Worm (Caenorhabditis elegans) whole organism, L1 larva: ENCODE results near the gene R52.4.

Source experiments
- C34B4.2 ChIP-seq: sonication (generic microtip); optimal IDR thresholded peaks from 2 replicates; lab custom pipeline; 2017; ENCODE audit warnings: mild to moderate bottlenecking, missing genetic modification characterization, missing compliant biosample characterization
- blmp-1 ChIP-seq: fragments of 150-350 bp; optimal IDR thresholded peaks from 2 replicates; lab custom pipeline; 2014; ENCODE audit warnings: missing biosample characterization, missing genetic modification characterization
- ces-1 ChIP-seq: fragments of 150-350 bp; optimal IDR thresholded peaks from 2 replicates; lab custom pipeline; 2014; ENCODE audit warnings: missing biosample characterization, missing genetic modification reagents, missing genetic modification characterization
- dpl-1 ChIP-seq, 3 experiments: fragments of 150-350 bp in 2 of 3; sonication (generic microtip) in 1 of 3; optimal IDR thresholded peaks; 2 replicates each; lab custom pipeline; 2014 to 2017; ENCODE audit warnings: missing biosample characterization in 3 of 3, missing genetic modification characterization in 3 of 3, missing genetic modification reagents in 3 of 3
- efl-1 ChIP-seq, 4 experiments: fragments of 150-350 bp; optimal IDR thresholded peaks in 3 of 4; peaks in 1 of 4; 1 replicate in 1 of 4; 2 replicates in 3 of 4; lab custom pipeline; 2014; ENCODE audit warnings: missing biosample characterization in 2 of 4, missing genetic modification characterization in 2 of 4, missing genetic modification reagents in 2 of 4
- efl-3 ChIP-seq: fragments of 200-800 bp; sonication (Bioruptor generic); optimal IDR thresholded peaks from 2 replicates; lab custom pipeline; 2018; ENCODE audit warnings: mild to moderate bottlenecking, missing genetic modification characterization, missing compliant biosample characterization
- egl-13 ChIP-seq: sonication (generic microtip); optimal IDR thresholded peaks from 2 replicates; lab custom pipeline; 2016; ENCODE audit warnings: missing genotype, missing genetic modification reagents, missing genetic modification characterization, missing compliant biosample characterization
- elt-3 ChIP-seq, 6 experiments: fragments of 150-350 bp in 1 of 6; sonication (generic microtip); optimal IDR thresholded peaks; 2 replicates each; lab custom pipeline; 2017 to 2018; ENCODE audit warnings: missing biosample characterization in 6 of 6, missing genetic modification characterization in 6 of 6, inconsistent platforms in 1 of 6
- fkh-10 ChIP-seq: sonication (generic microtip); optimal IDR thresholded peaks from 2 replicates; lab custom pipeline; 2017; ENCODE audit warnings: missing biosample characterization, missing genetic modification reagents, missing genetic modification characterization
- fkh-4 ChIP-seq: sonication (generic microtip); optimal IDR thresholded peaks from 2 replicates; lab custom pipeline; 2016; ENCODE audit warnings: missing compliant biosample characterization, missing genetic modification characterization, borderline replicate concordance
- grh-1 ChIP-seq: fragments of 200-800 bp; sonication (Bioruptor generic); IDR thresholded peaks from 2 replicates; pipeline ENCODE4 v1.3.6; 2022; ENCODE audit warnings: missing genetic modification reagents, missing genetic modification characterization, missing compliant biosample characterization
- isw-1 ChIP-seq: fragments of 200-800 bp; sonication (Bioruptor generic); IDR thresholded peaks from 2 replicates; pipeline ENCODE4 v1.3.6; 2022; ENCODE audit warnings: missing genetic modification characterization, missing compliant biosample characterization
- lin-13 ChIP-seq: fragments of 150-350 bp; optimal IDR thresholded peaks from 2 replicates; lab custom pipeline; 2014; ENCODE audit warnings: missing biosample characterization, missing genetic modification reagents, missing genetic modification characterization
- lin-14 ChIP-seq: fragments of 200-800 bp; sonication (Bioruptor generic); optimal IDR thresholded peaks from 2 replicates; lab custom pipeline; 2018; ENCODE audit warnings: mild to moderate bottlenecking, missing genetic modification characterization, moderate library complexity, missing compliant biosample characterization
- lin-39 ChIP-seq: fragments of 150-350 bp; optimal IDR thresholded peaks from 2 replicates; lab custom pipeline; 2014; ENCODE audit warnings: missing biosample characterization, missing genetic modification reagents, missing genetic modification characterization
- lir-3 ChIP-seq: sonication (generic microtip); optimal IDR thresholded peaks from 2 replicates; lab custom pipeline; 2016; ENCODE audit warnings: mild to moderate bottlenecking, missing genetic modification characterization, moderate library complexity, missing compliant biosample characterization; ENCODE audit not compliant: poor library complexity
- mep-1 ChIP-seq: fragments of 150-350 bp; optimal IDR thresholded peaks from 2 replicates; lab custom pipeline; 2014; ENCODE audit warnings: missing biosample characterization, missing genetic modification characterization
- nhr-11 ChIP-seq: fragments of 150-350 bp; optimal IDR thresholded peaks from 2 replicates; lab custom pipeline; 2014; ENCODE audit warnings: missing biosample characterization, missing genetic modification characterization
- nhr-28 ChIP-seq: fragments of 150-350 bp; optimal IDR thresholded peaks from 2 replicates; lab custom pipeline; 2014; ENCODE audit warnings: missing biosample characterization, missing genetic modification characterization
- nhr-76 ChIP-seq: sonication (generic microtip); optimal IDR thresholded peaks from 2 replicates; lab custom pipeline; 2017; ENCODE audit warnings: missing biosample characterization, missing genetic modification characterization
- nhr-77 ChIP-seq: fragments of 150-350 bp; optimal IDR thresholded peaks from 2 replicates; lab custom pipeline; 2014; ENCODE audit warnings: missing biosample characterization, missing genetic modification characterization
- nhr-85 ChIP-seq: sonication (generic microtip); peaks from one replicate; lab custom pipeline; 2016; ENCODE audit warnings: missing genetic modification characterization, inconsistent platforms, missing compliant biosample characterization
- nhr-90 ChIP-seq: sonication (generic microtip); optimal IDR thresholded peaks from 2 replicates; lab custom pipeline; 2016; ENCODE audit warnings: mild to moderate bottlenecking, missing genetic modification characterization, missing compliant biosample characterization; ENCODE audit not compliant: poor library complexity
- snpc-4 ChIP-seq: fragments of 150-350 bp; optimal IDR thresholded peaks from 2 replicates; lab custom pipeline; 2014; ENCODE audit warnings: missing biosample characterization, missing genetic modification characterization
- sox-4 ChIP-seq: sonication (generic microtip); optimal IDR thresholded peaks from 2 replicates; lab custom pipeline; 2016; ENCODE audit warnings: missing genetic modification characterization, missing compliant biosample characterization
- sup-37 ChIP-seq: fragments of 200-800 bp; sonication (Bioruptor generic); optimal IDR thresholded peaks from 2 replicates; lab custom pipeline; 2018; ENCODE audit warnings: mild to moderate bottlenecking, missing genetic modification characterization, missing compliant biosample characterization
- tlp-1 ChIP-seq: fragments of 150-350 bp; optimal IDR thresholded peaks from 2 replicates; lab custom pipeline; 2014; ENCODE audit warnings: missing biosample characterization, missing genetic modification characterization
- unc-98 ChIP-seq: fragments of 200-800 bp; sonication (Bioruptor generic); IDR thresholded peaks from 2 replicates; pipeline ENCODE4 v1.3.6; 2022; ENCODE audit warnings: missing genetic modification characterization, missing compliant biosample characterization
- vab-15 ChIP-seq: sonication (generic microtip); optimal IDR thresholded peaks from 2 replicates; lab custom pipeline; 2017; ENCODE audit warnings: missing genotype, mild to moderate bottlenecking, missing genetic modification characterization, missing compliant biosample characterization
- xbp-1 ChIP-seq: sonication (generic microtip); optimal IDR thresholded peaks from 2 replicates; lab custom pipeline; 2016; ENCODE audit warnings: missing genetic modification characterization, missing compliant biosample characterization
- zip-4 ChIP-seq: fragments of 200-800 bp; sonication (Bioruptor generic); optimal IDR thresholded peaks from 2 replicates; lab custom pipeline; 2018; ENCODE audit warnings: mild to moderate bottlenecking, missing genetic modification characterization, moderate library complexity, missing compliant biosample characterization
- ztf-11 ChIP-seq, 2 experiments: sonication (generic microtip); optimal IDR thresholded peaks; 2 replicates each; lab custom pipeline; 2016 to 2017; ENCODE audit warnings: missing genetic modification characterization in 2 of 2, missing biosample characterization in 1 of 2, missing compliant biosample characterization in 1 of 2
- ztf-4 ChIP-seq: fragments of 150-350 bp; optimal IDR thresholded peaks from 2 replicates; lab custom pipeline; 2014; ENCODE audit warnings: missing biosample characterization, missing genetic modification characterization

R52.4 gene

ce11 chrII:2058985-2059384, 49.2 kb downstream of the R52.4 start, which contains the start of gene F07E5.5 (continued):
- TF ChIP-seq sox-4 (tag; lab: Kevin White, UChicago) (no peak), ztf-4 (tag; lab: Kevin White, UChicago) (no peak), egl-13 (tag; lab: Kevin White, UChicago) (no peak), lin-13 (GFP tag; lab: Kevin White, UChicago) (peak; percentile 4), xbp-1 (peak; percentile 45), dpl-1 (GFP tag; optimal IDR thresholded peaks at IDR 0.05; lab: Kevin White, UChicago) (peak; percentile 54 to 78 (median 74)), unc-98 (no peak), fkh-10 (no peak), nhr-85 (tag; lab: Kevin White, UChicago) (peak; percentile 68), nhr-76 (tag; lab: Kevin White, UChicago) (no peak), sup-37 (GFP tag; lab: Kevin White, UChicago) (no peak), nhr-28 (tag; lab: Kevin White, UChicago) (no peak), isw-1 (GFP tag; lab: Robert Waterston, UW) (peak; percentile 25), nhr-11 (tag; lab: Kevin White, UChicago) (peak; percentile 14), blmp-1 (tag; lab: Kevin White, UChicago) (peak; percentile 13), ztf-11 (tag; optimal IDR thresholded peaks at IDR 0.05; lab: Kevin White, UChicago) (no peak), lin-14 (GFP tag; lab: Kevin White, UChicago) (no peak), C34B4.2 (tag; lab: Kevin White, UChicago) (no peak), mep-1 (tag; lab: Kevin White, UChicago) (peak; percentile 77), tlp-1 (no peak), ces-1 (no peak), nhr-90 (tag; lab: Kevin White, UChicago) (no peak), efl-1 (optimal IDR thresholded peaks at IDR 0.05; lab: Kevin White, UChicago) (peak; percentile 75 to 78), efl-1 (GFP tag; optimal IDR thresholded peaks at IDR 0.05 in 1 of 2; lab: Kevin White, UChicago) (peak; percentile 75 to 97), fkh-4 (no peak), zip-4 (GFP tag; lab: Kevin White, UChicago) (no peak), vab-15 (tag; lab: Kevin White, UChicago) (peak; percentile 27), snpc-4 (peak; percentile 23), grh-1 (no peak), lin-39 (peak; percentile 5), lir-3 (tag; lab: Kevin White, UChicago) (no peak), nhr-77 (no peak), efl-3 (GFP tag; lab: Kevin White, UChicago) (no peak), elt-3 (tag; optimal IDR thresholded peaks at IDR 0.05; lab: Kevin White, UChicago) (no peak)
